Worm (Caenorhabditis elegans): ENCODE data around the gene T01G1.2.

The T01G1.2 gene

ce11 chrIV:11401482-11401881 lies 47.3 kb downstream of the T01G1.2 start (continued):
- TF ChIP-seq gei-8 (GFP tag; optimal IDR thresholded peaks at IDR 0.05): no peak
- no peak for TF ChIP-seq nhr-28 (tag; optimal IDR thresholded peaks at IDR 0.05)
- no peak for TF ChIP-seq aha-1 (tag)
- TF ChIP-seq ctbp-1 (GFP tag; IDR thresholded peaks at IDR 0.05): no peak
- TF ChIP-seq vab-7 (GFP tag; IDR thresholded peaks at IDR 0.05): 0 out of 2 replicates have a peak, but pooled peaks have one; percentile 25
- peak; percentile 58 for TF ChIP-seq lin-38 (GFP tag; IDR thresholded peaks at IDR 0.05)
- TF ChIP-seq dmd-6 (GFP tag; IDR thresholded peaks at IDR 0.05): no peak
- no peak for TF ChIP-seq attf-4 (tag; optimal IDR thresholded peaks at IDR 0.05)
- TF ChIP-seq ztf-11 (tag; optimal IDR thresholded peaks at IDR 0.05): no peak
- TF ChIP-seq snpc-1.2 (GFP tag; IDR thresholded peaks at IDR 0.05): no peak; the same call in 1 of the 2 replicates
- no peak for TF ChIP-seq ztf-7 (tag; optimal IDR thresholded peaks at IDR 0.05)
- no peak for TF ChIP-seq saeg-2 (GFP tag; IDR thresholded peaks at IDR 0.05)
- no peak for TF ChIP-seq F37D6.2 (tag; optimal IDR thresholded peaks at IDR 0.05)
- no peak for TF ChIP-seq madf-5 (GFP tag; IDR thresholded peaks at IDR 0.05)
- no peak for TF ChIP-seq zfp-3 (GFP tag; conservative IDR thresholded peaks at IDR 0.05)
- no peak for TF ChIP-seq cey-2 (tag; optimal IDR thresholded peaks at IDR 0.05; ENCODE audit: borderline replicate concordance, insufficient read depth)
- no peak for TF ChIP-seq hlh-30 (tag; optimal IDR thresholded peaks at IDR 0.05; ENCODE audit: insufficient read depth)
- TF ChIP-seq daf-19 (GFP tag; conservative IDR thresholded peaks at IDR 0.05): peak; percentile 68
- no peak for TF ChIP-seq lin-15B (tag; optimal IDR thresholded peaks at IDR 0.05)
- peak; percentile 52; the same call in 1 of the 2 replicates for TF ChIP-seq dmd-8 (GFP tag; IDR thresholded peaks at IDR 0.05)
- 0 out of 2 replicates have a peak, but pooled peaks have one; percentile 17 for TF ChIP-seq lim-7 (GFP tag; IDR thresholded peaks at IDR 0.05)
- TF ChIP-seq Y105C5A.15 (GFP tag; IDR thresholded peaks at IDR 0.05): no peak
- TF ChIP-seq spr-3 (GFP tag; optimal IDR thresholded peaks at IDR 0.05): no peak
- no peak for TF ChIP-seq nhr-48 (tag; optimal IDR thresholded peaks at IDR 0.05)
- TF ChIP-seq daf-8 (GFP tag; IDR thresholded peaks at IDR 0.05): no peak
- TF ChIP-seq T20F7.1 (GFP tag; optimal IDR thresholded peaks at IDR 0.05): no peak
- TF ChIP-seq daf-16 (GFP tag; optimal IDR thresholded peaks at IDR 0.05): no peak
- no peak for TF ChIP-seq daf-16 (tag; optimal IDR thresholded peaks at IDR 0.05)
- TF ChIP-seq aly-2 (tag; optimal IDR thresholded peaks at IDR 0.05): no peak
- no peak for TF ChIP-seq dmd-9 (GFP tag; IDR thresholded peaks at IDR 0.05)
- TF ChIP-seq nhr-102 (tag; optimal IDR thresholded peaks at IDR 0.05): no peak
- TF ChIP-seq F44E2.7 (GFP tag; IDR thresholded peaks at IDR 0.05): no peak
- no peak for TF ChIP-seq nhr-237 (tag; optimal IDR thresholded peaks at IDR 0.05)
- no peak for TF ChIP-seq T26A8.4 (GFP tag; IDR thresholded peaks at IDR 0.05)
- TF ChIP-seq ceh-44 (GFP tag; IDR thresholded peaks at IDR 0.05): no peak
- TF ChIP-seq zfp-2 (tag; optimal IDR thresholded peaks at IDR 0.05): no peak
- no peak for TF ChIP-seq lir-3 (tag; optimal IDR thresholded peaks at IDR 0.05)
- TF ChIP-seq pqm-1 (tag; optimal IDR thresholded peaks at IDR 0.05): no peak
- TF ChIP-seq nhr-77 (tag; optimal IDR thresholded peaks at IDR 0.05): no peak
- no peak for TF ChIP-seq tag-97 (GFP tag; IDR thresholded peaks at IDR 0.05)
- no peak for TF ChIP-seq Y75B8A.6 (GFP tag; IDR thresholded peaks at IDR 0.05)
- TF ChIP-seq ZK337.2 (GFP tag; IDR thresholded peaks at IDR 0.05): no peak
- TF ChIP-seq ceh-32 (tag; optimal IDR thresholded peaks at IDR 0.05; ENCODE audit: poor library complexity): no peak
- TF ChIP-seq fkh-10 (GFP tag; optimal IDR thresholded peaks at IDR 0.05): no peak
- TF ChIP-seq Y5F2A.4 (GFP tag; optimal IDR thresholded peaks at IDR 0.05): no peak
- no peak for TF ChIP-seq snpc-4 (tag; optimal IDR thresholded peaks at IDR 0.05)

Measured in whole organism, L4 larva.